Worm (Caenorhabditis elegans): ENCODE results near the gene srv-27.
A peak's percentile ranks its signal among the peaks of the same experiment; 100 is the strongest.

srv-27 gene

DNA sequence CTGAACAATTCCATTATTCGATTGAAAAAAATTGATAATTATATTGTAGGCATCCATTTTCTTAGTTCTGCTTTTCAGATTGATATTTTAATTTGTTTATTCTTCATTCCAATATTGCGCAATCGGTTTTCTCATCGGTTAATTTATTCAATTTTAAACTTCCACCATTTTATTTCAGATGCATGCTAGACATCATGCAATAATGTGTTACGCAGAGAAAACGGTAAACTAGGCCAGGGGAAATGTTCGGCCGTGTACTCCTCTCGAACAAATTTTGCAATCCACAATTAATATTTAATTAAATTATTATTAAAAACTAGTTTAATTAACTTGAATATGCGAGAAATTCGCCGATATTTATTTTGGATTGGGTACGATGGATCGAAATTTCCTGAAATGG, 23.5 kb upstream of the srv-27 start, which contains the start of gene Y73B6BL.29 (continued):
- TF ChIP-seq unc-62 (GFP tag; optimal IDR thresholded peaks at IDR 0.05) (no peak), pha-4 (tag; optimal IDR thresholded peaks at IDR 0.05) (no peak), D2030.7 (GFP tag; IDR thresholded peaks at IDR 0.05) (peak; percentile 63; the same call in 1 of the 2 replicates), mcd-1 (GFP tag; IDR thresholded peaks at IDR 0.05) (peak; percentile 81), aptf-3 (GFP tag; IDR thresholded peaks at IDR 0.05) (no peak), Y53G8AR.9 (GFP tag; conservative IDR thresholded peaks at IDR 0.05) (peak; percentile 84), lin-40 (tag; optimal IDR thresholded peaks at IDR 0.05) (peak; percentile 85), F23B12.7 (tag; optimal IDR thresholded peaks at IDR 0.05; ENCODE audit: insufficient read depth) (peak; percentile 24), snpc-3.4 (tag; optimal IDR thresholded peaks at IDR 0.05) (peak; percentile 5), hsf-1 (GFP tag; IDR thresholded peaks at IDR 0.05) (0 out of 2 replicates have a peak, but pooled peaks have one; percentile 13), chd-7 (tag; optimal IDR thresholded peaks at IDR 0.05) (peak; percentile 56), nfyb-1 (GFP tag; IDR thresholded peaks at IDR 0.05) (peak; percentile 63), K12H6.12 (tag; optimal IDR thresholded peaks at IDR 0.05) (peak; percentile 90), xnd-1 (tag; optimal IDR thresholded peaks at IDR 0.05) (no peak), lsl-1 (GFP tag; optimal IDR thresholded peaks at IDR 0.05) (peak; percentile 55), lir-1 (GFP tag; conservative IDR thresholded peaks at IDR 0.05) (peak; percentile 90), rpc-1 (optimal IDR thresholded peaks at IDR 0.05) (no peak), rpc-1 (tag; optimal IDR thresholded peaks at IDR 0.05) (no peak), ceh-58 (GFP tag; IDR thresholded peaks at IDR 0.05) (no peak), madf-10 (tag; optimal IDR thresholded peaks at IDR 0.05) (peak; percentile 72), hlh-26 (GFP tag; conservative IDR thresholded peaks at IDR 0.05) (no peak), Y95B8A.8 (GFP tag; IDR thresholded peaks at IDR 0.05) (no peak), dpff-1 (tag; optimal IDR thresholded peaks at IDR 0.05) (no peak), madf-8 (GFP tag; conservative IDR thresholded peaks at IDR 0.05) (peak; percentile 55; the same call in 1 of the 2 replicates), F57C9.4 (tag; optimal IDR thresholded peaks at IDR 0.05) (no peak), lag-1 (GFP tag; IDR thresholded peaks at IDR 0.05) (no peak), madf-3 (GFP tag; IDR thresholded peaks at IDR 0.05) (peak; percentile 82), attf-5 (GFP tag; optimal IDR thresholded peaks at IDR 0.05) (peak; percentile 39), B0261.1 (tag; optimal IDR thresholded peaks at IDR 0.05) (peak; percentile 12), tbp1 (GFP tag; optimal IDR thresholded peaks at IDR 0.05) (peak; percentile 70), snpc-1.3 (tag; optimal IDR thresholded peaks at IDR 0.05; ENCODE audit: insufficient read depth) (peak; percentile 66), F10E7.11 (tag; optimal IDR thresholded peaks at IDR 0.05) (peak; percentile 61), repo-1 (tag; optimal IDR thresholded peaks at IDR 0.05) (peak; percentile 35), F57A8.1 (GFP tag; optimal IDR thresholded peaks at IDR 0.05) (no peak), die-1 (tag; optimal IDR thresholded peaks at IDR 0.05) (no peak), bed-2 (GFP tag; IDR thresholded peaks at IDR 0.05) (peak; percentile 88), sdz-38 (tag; optimal IDR thresholded peaks at IDR 0.05) (no peak), ztf-6 (GFP tag; IDR thresholded peaks at IDR 0.05) (0 out of 2 replicates have a peak, but pooled peaks have one; percentile 14), T07F8.4 (tag; optimal IDR thresholded peaks at IDR 0.05) (no peak), C17E4.6 (GFP tag; IDR thresholded peaks at IDR 0.05) (no peak), ztf-26 (tag; optimal IDR thresholded peaks at IDR 0.05) (peak; percentile 1), pbrm-1 (GFP tag; IDR thresholded peaks at IDR 0.05) (peak; percentile 53; the same call in 1 of the 2 replicates), B0336.3 (GFP tag; IDR thresholded peaks at IDR 0.05) (0 out of 2 replicates have a peak, but pooled peaks have one; percentile 35), Y56A3A.18 (GFP tag; IDR thresholded peaks at IDR 0.05) (no peak), let-607 (tag; optimal IDR thresholded peaks at IDR 0.05) (peak; percentile 23 to 80), B0035.1 (tag; optimal IDR thresholded peaks at IDR 0.05) (peak; percentile 78), aptf-2 (GFP tag; conservative IDR thresholded peaks at IDR 0.05) (peak; percentile 72), madf-6 (GFP tag; IDR thresholded peaks at IDR 0.05) (peak; percentile 69), bed-1 (GFP tag; IDR thresholded peaks at IDR 0.05) (0 out of 2 replicates have a peak, but pooled peaks have one; percentile 63)
